Fruit fly (Drosophila melanogaster): ENCODE results near the gene Brd.

The Brd gene

DNA sequence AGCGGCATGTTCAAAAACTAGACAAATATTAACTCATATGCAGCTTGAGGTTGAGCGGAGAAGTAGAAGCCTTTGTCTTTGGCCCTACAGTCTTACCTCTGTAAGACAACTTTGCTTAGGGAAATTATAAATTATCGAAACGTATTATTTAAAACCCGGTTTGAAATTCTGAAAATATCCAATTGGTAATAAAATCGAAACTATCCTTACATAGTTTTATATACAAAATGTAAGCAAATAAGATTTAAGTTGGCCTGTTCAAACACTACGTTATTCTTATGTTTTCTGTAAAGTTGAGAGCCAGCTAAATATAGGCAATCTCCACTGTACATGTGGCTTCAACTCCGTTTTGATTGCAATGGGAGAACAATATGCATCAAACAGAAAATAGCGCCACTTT, 40.8 kb downstream of the Brd start (continued):
- TF ChIP-seq CG11504 (tag; optimal IDR thresholded peaks at IDR 0.05), result peak; percentile 20
- no peak for TF ChIP-seq Ptx1 (GFP tag; IDR thresholded peaks at IDR 0.05)
- no peak for TF ChIP-seq disco-r (GFP tag; optimal IDR thresholded peaks at IDR 0.05)
- TF ChIP-seq Opbp (GFP tag; IDR thresholded peaks at IDR 0.05; ENCODE audit: partially characterized antibody), result no peak
- no peak for TF ChIP-seq fd64A (GFP tag; optimal IDR thresholded peaks at IDR 0.05)
- TF ChIP-seq CG1233 (GFP tag; optimal IDR thresholded peaks at IDR 0.05), result no peak
- no peak for TF ChIP-seq klu (GFP tag; IDR thresholded peaks at IDR 0.05)
- peak; percentile 23 for TF ChIP-seq CG2712 (tag; optimal IDR thresholded peaks at IDR 0.05)
- TF ChIP-seq Kr (GFP tag; optimal IDR thresholded peaks at IDR 0.05), result no peak
- no peak for TF ChIP-seq Oli (tag; optimal IDR thresholded peaks at IDR 0.05)
- TF ChIP-seq inv (GFP tag; IDR thresholded peaks at IDR 0.05; ENCODE audit: partially characterized antibody), result no peak
- TF ChIP-seq CG17612 (GFP tag; IDR thresholded peaks at IDR 0.05), result no peak
- TF ChIP-seq sim (GFP tag; IDR thresholded peaks at IDR 0.05), result no peak
- no peak for TF ChIP-seq usp (GFP tag; optimal IDR thresholded peaks at IDR 0.05)
- no peak for TF ChIP-seq Doc2 (GFP tag; IDR thresholded peaks at IDR 0.05)
- TF ChIP-seq grau (tag; optimal IDR thresholded peaks at IDR 0.05), result peak; percentile 73
- TF ChIP-seq Sry-β (GFP tag; optimal IDR thresholded peaks at IDR 0.05), result no peak
- TF ChIP-seq Abd-B (GFP tag; optimal IDR thresholded peaks at IDR 0.05), result no peak
- no peak for TF ChIP-seq CG4282 (GFP tag; optimal IDR thresholded peaks at IDR 0.05)
- no peak for TF ChIP-seq CG9797 (GFP tag; optimal IDR thresholded peaks at IDR 0.05)
- peak; percentile 2 for TF ChIP-seq tin (GFP tag; optimal IDR thresholded peaks at IDR 0.05)

dm6 chr3L:15013957-15014692, 41.7 kb downstream of the Brd start, which contains the start of gene Reck:
TSS of gene Reck (minus strand) at chr3L:15014062.
- TF ChIP-seq CG7987 (GFP tag; optimal IDR thresholded peaks at IDR 0.05) (peak; percentile 77), CG10543 (GFP tag; optimal IDR thresholded peaks at IDR 0.05) (peak; percentile 52), CG15514 (GFP tag; optimal IDR thresholded peaks at IDR 0.05) (peak; percentile 76), NK7.1 (GFP tag; optimal IDR thresholded peaks at IDR 0.05) (peak; percentile 16), HLHmδ (GFP tag; optimal IDR thresholded peaks at IDR 0.05) (peak; percentile 10), gfzf (GFP tag; optimal IDR thresholded peaks at IDR 0.05) (peak; percentile 51), h (optimal IDR thresholded peaks at IDR 0.05) (no peak), CG9797 (GFP tag; optimal IDR thresholded peaks at IDR 0.05) (peak; percentile 26), CG8478 (optimal IDR thresholded peaks at IDR 0.05) (no peak), H15 (GFP tag; IDR thresholded peaks at IDR 0.05) (peak; percentile 67), disco-r (GFP tag; optimal IDR thresholded peaks at IDR 0.05) (no peak), Lim3 (GFP tag; IDR thresholded peaks at IDR 0.05) (no peak), ash1 (GFP tag; optimal IDR thresholded peaks at IDR 0.05) (no peak), CG42726 (GFP tag; IDR thresholded peaks at IDR 0.05; ENCODE audit: partially characterized antibody) (0 out of 2 replicates have a peak, but pooled peaks have one; percentile 15), ems (GFP tag; optimal IDR thresholded peaks at IDR 0.05) (peak; percentile 50), CkIIα-i1 (GFP tag; IDR thresholded peaks at IDR 0.05) (no peak), emc (GFP tag; optimal IDR thresholded peaks at IDR 0.05) (peak; percentile 37), salm (tag; optimal IDR thresholded peaks at IDR 0.05) (peak; percentile 63), CG7928 (GFP tag; optimal IDR thresholded peaks at IDR 0.05) (peak; percentile 5), maf-S (GFP tag; optimal IDR thresholded peaks at IDR 0.05) (peak; percentile 15), pros (GFP tag; optimal IDR thresholded peaks at IDR 0.05) (no peak), Sin3A (optimal IDR thresholded peaks at IDR 0.05) (no peak), tx (GFP tag; optimal IDR thresholded peaks at IDR 0.05) (peak; percentile 12), D19B (GFP tag; optimal IDR thresholded peaks at IDR 0.05) (peak; percentile 46), sens (GFP tag) (peak; percentile 93), sd (tag; optimal IDR thresholded peaks at IDR 0.05) (peak; percentile 3), eve (GFP tag; optimal IDR thresholded peaks at IDR 0.05) (peak in 1 of 2 experiments; percentile 15), CG4617 (GFP tag; optimal IDR thresholded peaks at IDR 0.05; ENCODE audit: borderline replicate concordance) (peak; percentile 1), CG11696 (GFP tag; IDR thresholded peaks at IDR 0.05) (peak; percentile 61), CG34224 (GFP tag; IDR thresholded peaks at IDR 0.05; ENCODE audit: partially characterized antibody) (no peak), tgo (GFP tag; IDR thresholded peaks at IDR 0.05) (peak; percentile 72), HLH4C (GFP tag; IDR thresholded peaks at IDR 0.05; ENCODE audit: partially characterized antibody) (no peak)
